Fruit fly (Drosophila melanogaster) Kc167 (cell line): ENCODE results near the gene CG42512.

Experiments
- Myc ChIP-seq: fragments of >200 bp; optimal IDR thresholded peaks from 2 replicates; lab custom pipeline; 2017; ENCODE audit warnings: missing external identifiers
- Sin3A ChIP-seq: fragments of >200 bp; optimal IDR thresholded peaks from 2 replicates; lab custom pipeline; 2018; ENCODE audit warnings: missing external identifiers
- h ChIP-seq: fragments of >200 bp; optimal IDR thresholded peaks from 3 replicates; lab custom pipeline; 2018; ENCODE audit warnings: missing external identifiers
- insv ChIP-seq: fragments of >200 bp; optimal IDR thresholded peaks from 3 replicates; lab custom pipeline; 2018; ENCODE audit warnings: missing external identifiers
- psq ChIP-seq: fragments of >200 bp; optimal IDR thresholded peaks from 2 replicates; lab custom pipeline; 2017; ENCODE audit warnings: missing external identifiers
- ttk ChIP-seq: sonication (Bioruptor generic); optimal IDR thresholded peaks from 2 replicates; lab custom pipeline; 2017; ENCODE audit warnings: missing external identifiers

DNA sequence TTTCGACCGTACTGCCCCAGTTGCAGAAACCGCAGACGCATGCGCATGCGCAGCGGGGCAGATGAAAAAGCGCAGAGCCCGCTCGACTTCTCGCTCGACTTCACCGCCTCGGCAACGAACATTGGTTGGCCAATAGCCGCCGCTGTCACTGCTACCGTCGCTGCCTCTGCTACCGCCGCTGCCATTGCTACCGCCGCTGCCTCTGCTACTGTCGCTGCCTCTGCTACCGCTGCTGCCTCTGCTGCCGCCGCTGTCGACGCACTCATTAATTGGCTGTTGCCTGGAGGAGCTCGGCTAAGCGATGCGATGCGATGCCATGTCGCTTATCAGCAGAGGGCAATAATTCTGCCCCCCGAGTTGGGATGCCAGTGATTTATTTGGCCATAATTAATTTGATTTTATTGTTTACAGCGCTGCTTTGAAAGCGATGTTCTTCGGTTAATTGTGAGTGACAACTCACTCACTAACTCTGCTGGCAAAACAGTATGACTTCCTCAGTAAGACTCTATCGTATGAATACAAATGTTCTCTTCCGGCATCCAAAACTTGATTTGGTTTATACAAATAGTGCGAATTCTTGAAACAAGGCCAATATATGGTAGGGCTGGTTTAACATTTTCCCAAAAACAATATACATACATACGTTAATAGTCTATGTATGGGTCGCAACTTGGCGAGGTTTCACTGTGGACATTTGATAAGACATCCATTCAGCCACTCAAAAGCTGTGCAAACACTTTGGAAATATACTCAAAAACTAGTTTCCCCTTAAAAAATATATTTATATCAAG is 19.7 kb downstream of the CG42512 start:
- TF ChIP-seq insv (lab: Kevin White, UChicago) (no peak), Sin3A (no peak), psq (lab: Kevin White, UChicago) (no peak), ttk (lab: Kevin White, UChicago) (no peak), Myc (lab: Kevin White, UChicago) (no peak), h (lab: Kevin White, UChicago) (no peak)
